Worm (Caenorhabditis elegans): ENCODE results near the gene T20B12.7.

- TF ChIP-seq B0261.1 (tag; optimal IDR thresholded peaks at IDR 0.05) (no peak), ccch-3 (GFP tag; optimal IDR thresholded peaks at IDR 0.05) (no peak), F49E8.2 (tag; optimal IDR thresholded peaks at IDR 0.05; ENCODE audit: insufficient read depth) (no peak), dpl-1 (GFP tag; optimal IDR thresholded peaks at IDR 0.05) (no peak), nfyb-1 (GFP tag; IDR thresholded peaks at IDR 0.05) (no peak), unc-62 (GFP tag; optimal IDR thresholded peaks at IDR 0.05) (no peak), nhr-120 (GFP tag; IDR thresholded peaks at IDR 0.05) (no peak), sdz-38 (tag; optimal IDR thresholded peaks at IDR 0.05) (no peak)
Measured at ce11 chrIII:7339138-7339537, 39.7 kb downstream of the T20B12.7 start.
